Worm (Caenorhabditis elegans) whole organism, young adult: ENCODE results near the gene C05D12.5.

Source experiments
- B0019.2 ChIP-seq: fragments of 200-800 bp; sonication (Bioruptor generic); conservative IDR thresholded peaks from 2 replicates; pipeline ENCODE4 v1.3.6; 2022; ENCODE audit warnings: missing genetic modification reagents, missing genetic modification characterization, missing compliant biosample characterization
- B0035.1 ChIP-seq: sonication (generic microtip); optimal IDR thresholded peaks from 2 replicates; lab custom pipeline; 2016; ENCODE audit warnings: missing genetic modification characterization, mild to moderate bottlenecking, missing compliant biosample characterization, missing genotype, missing genetic modification reagents
- B0336.3 ChIP-seq: fragments of 200-800 bp; sonication (Bioruptor generic); IDR thresholded peaks from 2 replicates; pipeline ENCODE4 v1.3.6; 2022; ENCODE audit warnings: missing genetic modification characterization, missing compliant biosample characterization
- F37B4.10 ChIP-seq: fragments of 200-800 bp; sonication (Bioruptor generic); IDR thresholded peaks from 2 replicates; pipeline ENCODE4 v1.3.6; 2022; ENCODE audit warnings: missing genetic modification characterization, missing compliant biosample characterization
- F55B11.4 ChIP-seq: sonication (generic microtip); optimal IDR thresholded peaks from 2 replicates; lab custom pipeline; 2016; ENCODE audit warnings: missing compliant biosample characterization, missing genetic modification characterization, borderline replicate concordance; ENCODE audit not compliant: insufficient read depth
- F57A8.1 ChIP-seq: fragments of 200-800 bp; sonication (Bioruptor generic); optimal IDR thresholded peaks from 2 replicates; lab custom pipeline; 2018; ENCODE audit warnings: mild to moderate bottlenecking, missing genetic modification characterization, moderate library complexity, missing compliant biosample characterization
- Y53F4B.3 ChIP-seq: fragments of 200-800 bp; sonication (Bioruptor generic); IDR thresholded peaks from 2 replicates; pipeline ENCODE4 v1.3.6; 2022; ENCODE audit warnings: missing genetic modification reagents, missing genetic modification characterization, missing compliant biosample characterization
- Y79H2A.3 ChIP-seq: fragments of 200-800 bp; sonication (Bioruptor generic); conservative IDR thresholded peaks from 2 replicates; pipeline ENCODE4 v1.3.6; 2022; ENCODE audit warnings: missing genetic modification reagents, missing genetic modification characterization, missing compliant biosample characterization
- ZK185.1 ChIP-seq: sonication (generic microtip); optimal IDR thresholded peaks from 2 replicates; lab custom pipeline; 2016; ENCODE audit warnings: mild to moderate bottlenecking, missing genetic modification characterization, missing compliant biosample characterization; ENCODE audit not compliant: poor library complexity, severe bottlenecking
- ama-1 ChIP-seq, 3 experiments: fragments of 150-350 bp in 1 of 3; sonication (generic microtip) in 2 of 3; optimal IDR thresholded peaks; 2 replicates each; lab custom pipeline; 2014 to 2018; ENCODE audit warnings: missing biosample characterization in 2 of 3, missing genetic modification characterization in 2 of 3, missing genetic modification reagents in 2 of 3
- aptf-2 ChIP-seq: fragments of 200-800 bp; sonication (Bioruptor generic); conservative IDR thresholded peaks from 2 replicates; pipeline ENCODE4 v1.3.6; 2022; ENCODE audit warnings: missing genetic modification reagents, missing genetic modification characterization, missing compliant biosample characterization
- aptf-3 ChIP-seq: fragments of 200-800 bp; sonication (Bioruptor generic); IDR thresholded peaks from 2 replicates; pipeline ENCODE4 v1.3.6; 2022; ENCODE audit warnings: missing genetic modification characterization, missing compliant biosample characterization
- atf-7 ChIP-seq: sonication (generic microtip); optimal IDR thresholded peaks from 2 replicates; lab custom pipeline; 2017; ENCODE audit warnings: mild to moderate bottlenecking, missing genetic modification characterization, missing compliant biosample characterization
- athp-1 ChIP-seq: sonication (generic microtip); optimal IDR thresholded peaks from 2 replicates; lab custom pipeline; 2017; ENCODE audit warnings: mild to moderate bottlenecking, missing genetic modification characterization, missing compliant biosample characterization
- attf-5 ChIP-seq: fragments of 200-800 bp; sonication (Bioruptor generic); optimal IDR thresholded peaks from 2 replicates; lab custom pipeline; 2018; ENCODE audit warnings: mild to moderate bottlenecking, missing genetic modification characterization, missing compliant biosample characterization
- attf-6 ChIP-seq: fragments of 200-800 bp; sonication (Bioruptor generic); IDR thresholded peaks from 2 replicates; pipeline ENCODE4 v1.3.6; 2022; ENCODE audit warnings: missing genetic modification reagents, missing genetic modification characterization, missing compliant biosample characterization
- bed-1 ChIP-seq: fragments of 200-800 bp; sonication (Bioruptor generic); IDR thresholded peaks from 2 replicates; pipeline ENCODE4 v1.3.6; 2022; ENCODE audit warnings: missing genetic modification reagents, missing genetic modification characterization, missing compliant biosample characterization
- ceh-100 ChIP-seq: fragments of 200-800 bp; sonication (Bioruptor generic); IDR thresholded peaks from 2 replicates; pipeline ENCODE4 v1.3.6; 2022; ENCODE audit warnings: missing genetic modification reagents, missing genetic modification characterization, missing compliant biosample characterization
- ceh-27 ChIP-seq: fragments of 200-800 bp; sonication (Bioruptor generic); optimal IDR thresholded peaks from 2 replicates; lab custom pipeline; 2018; ENCODE audit warnings: mild to moderate bottlenecking, missing genetic modification characterization, moderate library complexity, missing compliant biosample characterization
- die-1 ChIP-seq: sonication (generic microtip); optimal IDR thresholded peaks from 2 replicates; lab custom pipeline; 2016; ENCODE audit warnings: missing genotype, mild to moderate bottlenecking, missing genetic modification characterization, missing compliant biosample characterization
- dox-1 ChIP-seq: fragments of 200-800 bp; sonication (Bioruptor generic); IDR thresholded peaks from 2 replicates; pipeline ENCODE4 v1.3.6; 2022; ENCODE audit warnings: missing genetic modification reagents, missing genetic modification characterization, missing compliant biosample characterization
- dpff-1 ChIP-seq: sonication (generic microtip); optimal IDR thresholded peaks from 2 replicates; lab custom pipeline; 2017; ENCODE audit warnings: mild to moderate bottlenecking, missing genetic modification characterization, missing compliant biosample characterization
- egl-18 ChIP-seq: fragments of 200-800 bp; sonication (Bioruptor generic); IDR thresholded peaks from 2 replicates; pipeline ENCODE4 v1.3.6; 2022; ENCODE audit warnings: missing genetic modification reagents, missing genetic modification characterization, missing compliant biosample characterization
- ekl-4 ChIP-seq: fragments of 200-800 bp; sonication (Bioruptor generic); IDR thresholded peaks from 2 replicates; pipeline ENCODE4 v1.3.6; 2022; ENCODE audit warnings: missing genetic modification reagents, missing genetic modification characterization, missing compliant biosample characterization
- fkh-3 ChIP-seq: sonication (generic microtip); optimal IDR thresholded peaks from 2 replicates; lab custom pipeline; 2016; ENCODE audit warnings: mild to moderate bottlenecking, missing genetic modification characterization, missing compliant biosample characterization
- gei-17 ChIP-seq: fragments of 200-800 bp; sonication (Bioruptor generic); optimal IDR thresholded peaks from 2 replicates; lab custom pipeline; 2018; ENCODE audit warnings: mild to moderate bottlenecking, missing genetic modification characterization, missing compliant biosample characterization
- madf-10 ChIP-seq: sonication (generic microtip); optimal IDR thresholded peaks from 2 replicates; lab custom pipeline; 2016; ENCODE audit warnings: mild to moderate bottlenecking, missing genetic modification characterization, missing compliant biosample characterization
- mcd-1 ChIP-seq: fragments of 200-800 bp; sonication (Bioruptor generic); IDR thresholded peaks from 2 replicates; pipeline ENCODE4 v1.3.6; 2022; ENCODE audit warnings: missing genetic modification reagents, missing genetic modification characterization, missing compliant biosample characterization
- mel-28 ChIP-seq: sonication (generic microtip); optimal IDR thresholded peaks from 2 replicates; lab custom pipeline; 2016; ENCODE audit warnings: borderline replicate concordance, mild to moderate bottlenecking, missing genetic modification characterization, missing compliant biosample characterization
- mes-4 ChIP-seq: sonication (generic microtip); optimal IDR thresholded peaks from 2 replicates; lab custom pipeline; 2016; ENCODE audit warnings: missing genotype, missing genetic modification characterization, missing compliant biosample characterization
- nfya-1 ChIP-seq: sonication (generic microtip); optimal IDR thresholded peaks from 2 replicates; lab custom pipeline; 2017; ENCODE audit warnings: antibody characterized with exemption, missing compliant biosample characterization, missing genetic modification characterization, borderline replicate concordance; ENCODE audit not compliant: insufficient read depth
- nfyb-1 ChIP-seq: fragments of 200-800 bp; sonication (Bioruptor generic); IDR thresholded peaks from 2 replicates; pipeline ENCODE4 v1.3.6; 2022; ENCODE audit warnings: missing genetic modification reagents, missing genetic modification characterization, missing compliant biosample characterization
- nhr-120 ChIP-seq: fragments of 200-800 bp; sonication (Bioruptor generic); IDR thresholded peaks from 2 replicates; pipeline ENCODE4 v1.3.6; 2022; ENCODE audit warnings: missing genetic modification characterization, missing compliant biosample characterization
- nhr-27 ChIP-seq: fragments of 200-800 bp; sonication (Bioruptor generic); optimal IDR thresholded peaks from 2 replicates; lab custom pipeline; 2018; ENCODE audit warnings: mild to moderate bottlenecking, missing genetic modification characterization, moderate library complexity, missing compliant biosample characterization
- rcor-1 ChIP-seq: fragments of 200-800 bp; sonication (Bioruptor generic); IDR thresholded peaks from 2 replicates; pipeline ENCODE4 v1.3.6; 2022; ENCODE audit warnings: missing genetic modification reagents, missing genetic modification characterization, missing compliant biosample characterization
- rec-8 ChIP-seq, 2 experiments: sonication (generic microtip); optimal IDR thresholded peaks; 2 replicates each; lab custom pipeline; 2016; ENCODE audit warnings: mild to moderate bottlenecking in 2 of 2, missing genetic modification characterization in 2 of 2, missing genetic modification reagents in 2 of 2, missing genotype in 2 of 2, missing biosample characterization in 1 of 2, missing compliant biosample characterization in 1 of 2, moderate library complexity in 1 of 2
- repo-1 ChIP-seq: sonication (generic microtip); optimal IDR thresholded peaks from 2 replicates; lab custom pipeline; 2017; ENCODE audit warnings: mild to moderate bottlenecking, missing genetic modification characterization, missing compliant biosample characterization
- rpc-1 ChIP-seq, 2 experiments: fragments of 150-350 bp in 1 of 2; sonication (generic microtip) in 1 of 2; optimal IDR thresholded peaks; 2 replicates each; lab custom pipeline; 2014 to 2018; ENCODE audit warnings: missing biosample characterization in 1 of 2, missing genetic modification characterization in 1 of 2, missing genetic modification reagents in 1 of 2, missing genotype in 1 of 2
- sdz-38 ChIP-seq: sonication (generic microtip); optimal IDR thresholded peaks from 2 replicates; lab custom pipeline; 2016; ENCODE audit warnings: missing genotype, missing genetic modification characterization, missing compliant biosample characterization
- sea-2 ChIP-seq: fragments of 200-800 bp; sonication (Bioruptor generic); IDR thresholded peaks from 2 replicates; pipeline ENCODE4 v1.3.6; 2022; ENCODE audit warnings: missing genetic modification characterization, missing compliant biosample characterization
- snpc-3.4 ChIP-seq: sonication (generic microtip); optimal IDR thresholded peaks from 2 replicates; lab custom pipeline; 2017; ENCODE audit warnings: missing genetic modification characterization, mild to moderate bottlenecking, missing compliant biosample characterization, antibody characterized with exemption, moderate library complexity, missing genotype, missing genetic modification reagents
- somi-1 ChIP-seq: fragments of 200-800 bp; sonication (Bioruptor generic); optimal IDR thresholded peaks from 2 replicates; lab custom pipeline; 2018; ENCODE audit warnings: mild to moderate bottlenecking, missing genetic modification characterization, missing compliant biosample characterization
- sptf-2 ChIP-seq: fragments of 200-800 bp; sonication (Bioruptor generic); optimal IDR thresholded peaks from 2 replicates; lab custom pipeline; 2018; ENCODE audit warnings: mild to moderate bottlenecking, missing genetic modification characterization, missing compliant biosample characterization
- unc-130 ChIP-seq: sonication (generic microtip); optimal IDR thresholded peaks from 2 replicates; lab custom pipeline; 2016; ENCODE audit warnings: missing genetic modification reagents, missing genetic modification characterization, missing compliant biosample characterization
- ztf-18 ChIP-seq: sonication (generic microtip); optimal IDR thresholded peaks from 2 replicates; lab custom pipeline; 2016; ENCODE audit warnings: missing genotype, mild to moderate bottlenecking, missing genetic modification characterization, missing compliant biosample characterization
- ztf-26 ChIP-seq: sonication (generic microtip); optimal IDR thresholded peaks from 2 replicates; lab custom pipeline; 2017; ENCODE audit warnings: missing genetic modification characterization, missing compliant biosample characterization
- ztf-28 ChIP-seq: fragments of 200-800 bp; sonication (Bioruptor generic); IDR thresholded peaks from 2 replicates; pipeline ENCODE4 v1.3.6; 2022; ENCODE audit warnings: missing genetic modification reagents, missing genetic modification characterization, missing compliant biosample characterization
- ztf-3 ChIP-seq: fragments of 200-800 bp; sonication (Bioruptor generic); optimal IDR thresholded peaks from 2 replicates; lab custom pipeline; 2018; ENCODE audit warnings: mild to moderate bottlenecking, missing genetic modification characterization, missing compliant biosample characterization

Gene C05D12.5

ce11 chrII:11453025-11453424 lies 19.0 kb downstream of the C05D12.5 start, which contains the start of gene rsp-1 (continued):
- TF ChIP-seq mcd-1 (GFP tag; lab: Robert Waterston, UW) (peak; percentile 90), madf-10 (tag; lab: Kevin White, UChicago) (peak; percentile 80), rcor-1 (GFP tag; lab: Robert Waterston, UW) (peak; percentile 88), ztf-18 (tag; lab: Kevin White, UChicago) (peak; percentile 99), somi-1 (GFP tag; lab: Kevin White, UChicago) (peak; percentile 21), athp-1 (tag; lab: Kevin White, UChicago) (peak; percentile 82), ama-1 (optimal IDR thresholded peaks at IDR 0.05; lab: Kevin White, UChicago) (no peak), ama-1 (GFP tag; optimal IDR thresholded peaks at IDR 0.05; lab: Kevin White, UChicago) (no peak), attf-6 (GFP tag; lab: Robert Waterston, UW) (no peak; the same call in 1 of the 2 replicates), sdz-38 (tag; lab: Kevin White, UChicago) (no peak), dpff-1 (no peak), sptf-2 (GFP tag; lab: Kevin White, UChicago) (peak; percentile 4), mel-28 (tag; lab: Kevin White, UChicago) (no peak), ztf-3 (GFP tag; lab: Kevin White, UChicago) (no peak), ekl-4 (peak; percentile 94), rpc-1 (optimal IDR thresholded peaks at IDR 0.05; lab: Kevin White, UChicago) (no peak), rpc-1 (tag; optimal IDR thresholded peaks at IDR 0.05; lab: Kevin White, UChicago) (no peak), nfya-1 (no peak), attf-5 (GFP tag; lab: Kevin White, UChicago) (peak; percentile 98), unc-130 (GFP tag; lab: Kevin White, UChicago) (no peak), aptf-3 (no peak), nhr-120 (GFP tag; lab: Robert Waterston, UW) (no peak), ceh-100 (GFP tag; lab: Robert Waterston, UW) (peak; percentile 78), B0019.2 (GFP tag; lab: Robert Waterston, UW) (peak; percentile 67; the same call in 1 of the 2 replicates), sea-2 (GFP tag; lab: Robert Waterston, UW) (no peak), dox-1 (GFP tag; lab: Robert Waterston, UW) (peak; percentile 95), nfyb-1 (GFP tag; lab: Robert Waterston, UW) (peak; percentile 86), F37B4.10 (GFP tag; lab: Robert Waterston, UW) (no peak), F57A8.1 (no peak), B0336.3 (GFP tag; lab: Robert Waterston, UW) (peak; percentile 83), gei-17 (GFP tag; lab: Kevin White, UChicago) (peak; percentile 43), snpc-3.4 (tag; lab: Kevin White, UChicago) (peak; percentile 81), atf-7 (tag; lab: Kevin White, UChicago) (peak; percentile 66), ZK185.1 (tag; lab: Kevin White, UChicago) (peak; percentile 80), Y53F4B.3 (GFP tag; lab: Robert Waterston, UW) (no peak), fkh-3 (tag; lab: Kevin White, UChicago) (no peak), repo-1 (tag; lab: Kevin White, UChicago) (peak; percentile 69), mes-4 (no peak), ztf-26 (peak; percentile 71), nhr-27 (no peak), F55B11.4 (tag; lab: Kevin White, UChicago) (no peak), bed-1 (GFP tag; lab: Robert Waterston, UW) (no peak), rec-8 (tag; optimal IDR thresholded peaks at IDR 0.05; lab: Kevin White, UChicago) (no peak), ztf-28 (GFP tag; lab: Robert Waterston, UW) (0 out of 2 replicates have a peak, but pooled peaks have one; percentile 49), die-1 (tag; lab: Kevin White, UChicago) (peak; percentile 11), ceh-27 (GFP tag; lab: Kevin White, UChicago) (peak; percentile 85), B0035.1 (peak; percentile 14), egl-18 (GFP tag; lab: Robert Waterston, UW) (0 out of 2 replicates have a peak, but pooled peaks have one; percentile 30), Y79H2A.3 (no peak), aptf-2 (no peak)
